Worm (Caenorhabditis elegans): ENCODE data around the gene Y4C6B.7.
"Not testable (repeated sequence)": the region's sequence is repeated elsewhere in the genome, so short reads cannot be mapped to it uniquely, and the experiment has no call there.

ce11 chrIV:5350480-5351193 is 2.6 kb downstream of the Y4C6B.7 start, which contains the start of gene gba-4:
- TF ChIP-seq cog-1 (tag; optimal IDR thresholded peaks at IDR 0.05); flt-1 (GFP tag; IDR thresholded peaks at IDR 0.05); tab-1 (GFP tag; IDR thresholded peaks at IDR 0.05); klf-2 (GFP tag; conservative IDR thresholded peaks at IDR 0.05): not testable (repeated sequence)

Measured in whole organism, midembryonic.